Fruit fly (Drosophila melanogaster): Measurements from ENCODE around the gene chinmo.

The chinmo gene

DNA sequence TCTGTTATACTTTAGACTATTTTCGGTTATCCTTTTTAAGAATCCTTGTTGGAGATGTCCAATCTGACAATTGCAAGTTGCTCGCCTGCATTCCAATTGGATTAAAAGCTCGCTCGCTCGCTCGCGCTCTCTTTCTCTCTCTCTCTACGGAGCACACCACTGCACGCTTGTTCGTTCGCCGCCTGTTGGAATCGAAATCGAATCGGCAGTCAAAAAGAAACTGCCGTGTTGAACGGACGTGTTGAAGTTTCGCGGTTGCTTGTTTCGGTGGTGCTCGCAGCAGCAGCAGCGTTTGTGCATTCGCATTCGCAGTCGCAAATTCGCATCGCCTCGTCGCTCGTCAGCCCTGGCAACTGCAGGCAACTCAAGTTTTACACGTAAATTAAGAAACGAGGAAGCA is at the start of gene chinmo:
TSS of gene chinmo (plus strand) at position 206 of the 400 bp plus-strand sequence.
- no peak for TF ChIP-seq noc (tag; optimal IDR thresholded peaks at IDR 0.05)

DNA sequence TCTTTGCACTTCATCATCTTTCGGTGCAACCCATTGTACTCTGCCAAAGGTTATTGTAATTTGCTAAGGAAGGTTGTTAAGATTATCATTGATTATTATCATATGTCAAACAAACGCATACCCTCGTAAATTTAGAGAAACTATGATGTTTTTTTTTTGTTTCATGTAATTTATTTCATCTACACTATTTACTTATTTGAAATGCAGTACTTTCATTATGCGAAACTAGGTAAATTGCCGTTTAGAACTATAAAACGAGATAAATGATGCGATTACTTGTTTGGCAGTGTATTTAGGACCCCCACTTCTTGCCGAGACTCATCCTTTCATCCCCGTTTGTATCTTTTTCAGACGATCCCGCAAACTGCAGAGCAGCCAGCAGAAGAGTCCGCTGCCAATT is 47.2 kb upstream of the chinmo start:
- TF ChIP-seq noc (tag; optimal IDR thresholded peaks at IDR 0.05), result no peak

DNA sequence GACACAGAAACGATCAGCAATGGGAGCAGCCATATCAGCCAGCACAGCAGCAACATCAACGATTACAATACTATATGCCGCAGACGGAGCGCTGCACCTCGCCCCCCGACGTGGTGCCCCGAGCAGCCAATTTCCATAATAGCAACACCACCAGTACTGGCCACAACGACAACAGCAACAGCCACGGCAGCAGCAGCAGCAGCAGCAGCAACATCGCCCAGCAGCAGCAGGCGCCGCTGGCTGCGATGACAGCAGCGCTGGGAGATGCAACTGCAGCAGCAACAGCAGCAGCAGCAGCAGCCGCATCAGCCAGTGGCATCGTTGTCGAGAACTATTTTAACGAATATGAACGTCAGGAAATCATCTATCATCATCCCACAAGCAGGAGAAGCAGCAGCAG is 44.3 kb upstream of the chinmo start:
- no peak for TF ChIP-seq noc (tag; optimal IDR thresholded peaks at IDR 0.05)

DNA sequence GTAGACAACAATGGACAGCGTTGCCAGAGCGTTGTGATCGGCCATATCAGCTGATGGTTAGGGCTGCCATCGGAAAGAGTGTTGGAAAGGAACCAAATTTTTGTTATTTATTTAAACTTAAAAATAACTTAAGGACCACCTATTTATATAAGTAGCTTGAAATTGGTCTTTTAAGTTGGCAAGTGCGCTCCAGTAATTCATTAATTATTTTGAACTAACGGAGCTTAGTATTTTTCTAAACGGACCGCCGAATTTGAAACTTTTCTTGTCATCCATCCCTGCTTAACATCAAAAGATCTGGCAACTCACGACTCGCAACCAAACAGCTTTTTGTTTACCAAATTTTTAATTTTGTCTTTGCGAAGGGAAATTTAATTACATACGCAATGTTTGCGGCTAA is 39.9 kb upstream of the chinmo start, which contains the start of the genes Rab3GAP1 and CG14352:
TSS of gene Rab3GAP1 (minus strand) at position 36 of the 400 bp plus-strand sequence.
TSS of gene CG14352 (plus strand) at position 289 of the 400 bp plus-strand sequence.
- peak; percentile 85 for TF ChIP-seq noc (tag; optimal IDR thresholded peaks at IDR 0.05)

DNA sequence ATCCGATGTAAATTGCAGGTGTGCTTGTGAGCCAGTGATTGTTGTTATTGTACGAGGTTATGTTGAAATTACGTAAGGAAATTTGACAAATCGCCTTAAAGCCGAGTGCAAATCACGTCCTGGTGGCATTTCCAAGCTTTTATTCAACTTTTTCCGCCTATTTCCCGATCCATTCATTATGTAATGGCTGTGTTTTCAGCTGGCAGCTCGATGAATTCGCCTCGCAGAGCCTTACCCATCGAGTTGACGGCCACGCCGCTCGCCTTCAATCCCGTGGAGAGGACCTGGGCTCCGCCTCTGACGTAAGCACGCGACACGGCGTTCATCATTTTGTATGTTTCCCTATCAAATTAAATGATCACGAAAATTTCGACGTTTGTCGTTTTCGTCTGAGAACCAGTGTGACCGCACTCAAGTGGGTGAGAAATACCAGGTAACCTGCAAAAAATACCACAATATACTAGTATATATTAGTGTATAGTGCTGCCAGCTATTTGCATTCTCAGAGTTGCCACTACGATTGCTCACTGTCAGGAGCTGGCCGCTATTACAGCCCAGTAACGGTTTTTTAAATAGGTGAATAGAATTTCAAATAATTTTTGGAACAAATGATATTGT is 37.2 kb upstream of the chinmo start, which contains the start of gene RFeSP:
TSS of gene RFeSP (minus strand) at position 413 of the 618 bp plus-strand sequence.
- no peak for TF ChIP-seq noc (tag; optimal IDR thresholded peaks at IDR 0.05)

DNA sequence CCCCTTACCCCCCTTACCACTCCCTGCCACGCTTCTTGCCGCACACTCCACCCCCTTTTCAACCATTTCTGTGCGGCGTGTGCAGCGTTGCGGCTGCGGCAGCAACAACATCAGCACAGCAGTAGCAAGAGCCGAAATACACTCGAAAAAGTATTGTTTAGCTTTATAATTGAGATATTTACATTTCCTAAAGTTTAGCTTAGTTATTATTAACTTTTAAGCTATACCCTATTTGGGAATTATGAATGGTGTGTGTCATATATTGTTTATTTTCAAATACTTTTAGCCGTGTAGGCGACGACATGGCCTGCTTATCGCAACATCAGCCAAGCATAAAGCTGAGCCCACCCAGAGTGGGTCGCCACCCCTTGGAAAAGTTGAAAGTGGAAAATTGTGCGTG is 35.3 kb upstream of the chinmo start:
- no peak for TF ChIP-seq noc (tag; optimal IDR thresholded peaks at IDR 0.05)

DNA sequence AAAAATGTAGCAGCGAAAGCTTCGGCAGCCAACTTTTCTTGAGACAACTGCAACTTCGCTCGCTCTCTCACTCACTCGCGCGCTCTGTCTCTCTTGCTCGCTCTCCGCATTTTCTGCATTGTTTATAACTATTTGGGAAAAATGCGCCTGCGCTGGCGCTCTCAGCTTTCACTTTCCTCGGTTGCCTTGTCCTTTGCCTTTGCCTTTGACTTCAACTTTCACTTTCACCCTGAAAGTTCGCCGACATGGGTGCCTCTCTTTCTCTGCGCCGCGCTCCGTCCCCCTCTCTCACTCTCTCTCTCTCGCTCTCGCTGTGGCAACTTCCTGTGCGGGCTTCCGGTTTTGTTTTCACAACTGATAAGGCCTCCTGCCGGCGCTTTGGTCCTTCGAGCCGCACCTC is 33.3 kb upstream of the chinmo start:
- TF ChIP-seq noc (tag; optimal IDR thresholded peaks at IDR 0.05), result no peak

DNA sequence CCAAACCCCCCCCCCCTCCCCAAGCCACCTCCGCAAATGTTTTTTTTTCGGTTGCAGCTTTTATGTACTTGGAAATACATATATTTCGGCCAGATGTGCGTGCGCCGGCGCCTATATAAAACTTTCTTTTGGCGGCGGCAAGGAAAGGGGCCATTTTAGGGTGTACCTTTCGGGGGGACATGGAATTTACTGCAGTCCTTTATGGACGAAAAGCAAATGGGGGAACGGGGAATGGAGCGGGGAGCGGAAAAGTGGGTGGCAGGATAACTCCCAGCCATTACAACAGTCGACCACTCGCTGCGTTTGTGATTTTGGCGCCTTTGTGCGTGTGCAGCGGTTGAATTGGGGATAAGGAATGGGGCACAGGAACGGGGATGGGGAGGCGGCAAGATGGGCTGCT is 32.4 kb upstream of the chinmo start:
- TF ChIP-seq noc (tag; optimal IDR thresholded peaks at IDR 0.05), result no peak

DNA sequence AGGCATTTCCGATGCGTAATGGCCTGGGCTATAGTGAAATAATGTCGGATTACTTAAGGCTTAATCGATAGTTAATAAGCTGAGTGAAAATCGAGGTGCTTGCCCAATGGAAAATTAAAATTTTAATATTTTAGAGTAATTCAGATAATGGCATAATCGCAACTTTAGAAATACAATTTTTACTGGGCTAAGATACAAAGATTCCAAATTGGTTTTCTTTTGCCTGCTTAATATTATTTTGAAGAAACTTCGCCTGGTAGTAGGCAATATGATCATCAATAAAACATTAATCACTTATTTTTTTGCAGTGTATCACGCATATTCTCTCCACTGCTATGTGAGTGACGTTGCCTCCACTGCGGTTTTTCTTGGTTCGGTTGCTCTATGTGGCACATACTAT is 31.9 kb upstream of the chinmo start:
- no peak for TF ChIP-seq noc (tag; optimal IDR thresholded peaks at IDR 0.05)

DNA sequence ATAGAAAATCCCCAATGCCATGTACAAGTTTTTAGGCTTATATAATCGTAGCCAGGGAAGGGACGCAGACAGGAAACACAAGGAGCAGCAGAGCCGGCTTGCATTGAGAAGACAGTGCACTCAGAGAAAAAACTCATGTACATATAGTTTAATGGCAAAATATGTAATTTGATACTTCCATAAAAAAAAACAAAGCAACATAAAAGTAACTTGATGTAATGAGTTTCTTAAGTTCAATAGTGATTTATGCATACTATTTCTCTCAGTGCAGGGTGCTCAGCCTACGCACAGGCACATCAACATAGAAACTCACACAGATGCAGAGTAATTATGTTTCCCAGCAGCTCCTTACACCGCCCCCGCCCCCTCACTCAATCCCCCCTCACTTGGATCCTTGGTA is 30.3 kb upstream of the chinmo start:
- no peak for TF ChIP-seq noc (tag; optimal IDR thresholded peaks at IDR 0.05)

DNA sequence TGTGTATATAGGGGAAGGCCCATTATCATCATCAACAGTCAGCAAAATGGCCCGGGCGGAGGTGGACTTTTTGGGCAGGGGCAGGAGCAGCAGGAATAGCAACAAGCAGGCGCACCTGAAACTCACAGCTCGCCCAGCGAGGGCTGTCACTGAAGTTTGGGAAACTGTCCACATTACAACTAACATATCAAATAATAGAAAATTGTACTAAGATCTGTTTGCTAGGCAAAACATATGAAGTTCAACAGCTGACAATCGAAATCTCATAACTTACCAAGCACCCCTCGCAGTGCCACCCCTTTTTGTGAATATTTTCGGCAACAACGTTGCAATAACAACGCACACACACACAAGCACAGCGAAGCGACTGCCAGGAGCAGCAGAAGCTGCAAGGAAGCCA is 26.3 kb upstream of the chinmo start:
- no peak for TF ChIP-seq noc (tag; optimal IDR thresholded peaks at IDR 0.05)

DNA sequence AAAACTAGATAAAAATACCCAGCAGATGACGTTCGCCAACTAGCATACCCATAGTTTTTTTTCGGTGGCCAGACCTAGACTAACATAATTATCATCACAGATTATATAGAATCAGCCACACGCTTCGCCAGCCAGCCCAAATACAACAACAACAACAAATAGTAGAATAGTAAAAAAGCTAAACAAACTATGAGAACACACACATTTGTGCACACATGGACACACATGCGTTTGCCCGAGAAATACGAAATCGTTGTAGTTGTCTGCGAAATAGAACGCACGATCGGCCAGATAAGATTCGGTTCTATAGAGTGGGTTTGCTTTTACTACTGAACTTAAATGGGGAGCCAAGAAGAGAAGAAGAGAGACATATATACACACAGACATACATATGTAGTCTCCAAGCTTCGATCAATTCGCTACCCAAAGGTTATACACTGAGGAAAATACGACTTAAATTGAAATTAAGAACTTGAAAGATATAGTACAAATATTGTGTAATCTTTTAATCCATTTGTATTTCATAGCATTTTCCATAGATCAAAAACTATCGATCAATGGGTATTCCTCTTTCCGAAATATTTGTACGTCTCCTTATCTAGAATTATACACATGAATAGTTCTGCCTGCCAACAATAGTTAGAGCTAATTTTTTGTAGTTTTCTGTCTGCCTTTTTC is 23.1 kb upstream of the chinmo start:
- TF ChIP-seq noc (tag; optimal IDR thresholded peaks at IDR 0.05), result peak; percentile 94

DNA sequence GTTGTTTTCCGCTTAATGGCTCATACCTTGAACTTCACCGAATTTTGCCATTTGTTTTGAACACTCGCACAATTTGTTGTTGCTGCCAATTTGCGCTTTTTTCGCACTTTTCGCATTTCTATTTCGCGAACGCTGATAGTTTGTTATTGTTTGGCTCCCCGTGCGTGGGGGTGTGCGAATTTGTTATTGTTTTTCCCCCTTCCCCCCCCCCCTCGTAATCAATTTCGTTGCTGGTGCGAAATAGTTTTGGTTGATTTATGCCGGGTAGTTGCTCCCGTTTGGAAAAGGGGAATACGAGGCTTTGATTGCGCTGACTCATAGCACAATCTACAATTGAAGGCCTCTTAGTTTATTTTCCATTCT is 22.6 kb upstream of the chinmo start:
- no peak for TF ChIP-seq noc (tag; optimal IDR thresholded peaks at IDR 0.05)

DNA sequence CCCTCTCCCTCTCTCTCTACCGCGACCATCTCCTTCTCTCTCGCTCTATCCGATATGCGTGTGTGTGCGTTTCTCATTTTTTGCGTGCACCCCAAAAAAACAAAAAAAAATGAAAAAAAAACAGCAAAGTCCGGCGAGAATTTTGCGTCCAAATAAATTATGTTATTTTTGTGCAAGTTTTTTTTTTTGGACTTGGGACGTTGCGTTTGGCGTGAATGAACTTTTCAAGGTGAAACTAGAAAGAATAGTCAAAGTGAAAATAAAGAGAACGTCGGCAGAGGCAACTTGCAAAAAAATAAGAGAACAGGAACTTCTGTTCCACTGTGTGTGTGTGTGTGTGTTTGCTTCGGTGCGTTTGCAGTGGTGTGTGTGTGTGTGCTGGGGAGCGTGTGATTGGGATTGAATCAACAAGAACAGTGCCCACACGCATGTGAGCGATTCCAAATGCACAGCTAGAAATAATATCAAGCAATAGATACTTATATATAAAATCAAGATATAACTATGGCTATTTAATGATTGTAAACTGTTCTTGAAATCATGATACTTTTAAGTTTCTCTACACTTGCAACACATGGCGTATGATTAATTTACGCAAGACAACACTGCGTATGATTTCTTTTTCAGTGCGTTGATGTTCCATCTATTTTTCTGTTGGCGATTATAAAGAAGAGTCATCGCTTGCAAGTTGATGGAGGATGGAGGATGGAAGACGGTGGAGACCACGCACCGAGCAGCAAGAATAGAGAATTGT is 21.7 kb upstream of the chinmo start:
- TF ChIP-seq noc (tag; optimal IDR thresholded peaks at IDR 0.05), result peak; percentile 94

DNA sequence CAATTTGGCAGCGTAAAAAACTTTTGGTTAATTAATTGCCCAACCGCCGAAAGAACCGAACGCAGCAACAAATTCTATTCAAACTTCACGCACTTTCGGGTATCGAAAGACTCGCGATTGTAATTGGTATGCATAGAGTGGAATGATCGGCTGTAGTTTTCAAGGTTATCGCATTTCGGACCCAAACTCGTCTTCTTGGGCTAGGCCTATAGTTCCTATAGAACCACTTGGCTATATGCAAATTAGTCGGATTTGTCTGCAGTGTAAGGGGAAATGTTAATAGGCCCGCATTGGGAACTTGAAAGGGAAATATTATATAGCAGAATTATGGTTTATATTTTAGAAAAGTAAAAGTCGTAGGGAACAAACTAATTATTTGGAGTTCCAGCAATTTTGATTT is 20.5 kb upstream of the chinmo start:
- no peak for TF ChIP-seq noc (tag; optimal IDR thresholded peaks at IDR 0.05)

DNA sequence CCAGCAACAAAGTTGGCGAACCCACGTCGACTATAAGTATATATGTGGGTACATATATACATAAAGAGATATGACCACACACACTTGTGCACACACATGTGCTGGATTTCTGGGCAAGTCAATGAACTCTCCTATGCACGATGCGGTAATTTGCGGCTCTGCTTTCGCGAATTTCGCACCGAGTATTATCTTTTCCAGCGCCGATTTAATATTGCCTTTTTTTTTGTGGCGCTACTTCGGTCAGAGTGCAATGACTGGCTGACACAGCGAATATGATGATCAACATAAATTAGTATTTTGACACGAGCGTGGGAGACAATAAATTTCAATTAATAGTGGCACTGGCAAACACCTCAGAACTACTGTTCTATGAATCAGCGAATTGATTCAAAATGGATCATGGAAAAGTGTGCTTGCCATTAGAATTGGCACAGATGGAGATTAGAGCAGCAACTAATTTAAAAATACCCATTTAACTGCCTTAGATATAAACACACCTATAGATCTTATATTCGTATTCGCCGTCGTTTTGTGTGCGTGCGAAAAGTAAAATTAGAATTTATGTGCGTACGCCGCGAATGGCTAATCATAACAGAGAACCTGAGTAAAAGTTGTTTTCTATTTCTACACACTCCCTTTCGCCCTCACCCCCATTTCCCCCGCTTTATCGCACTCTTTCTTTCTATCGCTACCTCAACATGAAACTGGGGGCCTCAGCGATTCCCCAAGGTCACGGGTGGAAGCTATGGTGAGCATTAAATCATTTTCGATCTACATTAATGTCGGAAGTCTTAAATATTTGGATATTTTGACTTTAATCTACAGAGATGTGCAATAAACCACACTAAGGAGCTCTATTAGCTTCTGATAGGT is 19.4 kb upstream of the chinmo start:
- TF ChIP-seq noc (tag; optimal IDR thresholded peaks at IDR 0.05), result peak; percentile 69
